Worm (Caenorhabditis elegans) whole organism, young adult: ENCODE data around the gene T02D1.7.

Source experiments
- K11D2.4 ChIP-seq: fragments of 200-800 bp; sonication (Bioruptor generic); IDR thresholded peaks from 2 replicates; pipeline ENCODE4 v1.3.6; 2022; ENCODE audit warnings: missing genetic modification reagents, missing genetic modification characterization, missing compliant biosample characterization
- atf-7 ChIP-seq: sonication (generic microtip); optimal IDR thresholded peaks from 2 replicates; lab custom pipeline; 2017; ENCODE audit warnings: mild to moderate bottlenecking, missing genetic modification characterization, missing compliant biosample characterization
- ceh-27 ChIP-seq: fragments of 200-800 bp; sonication (Bioruptor generic); optimal IDR thresholded peaks from 2 replicates; lab custom pipeline; 2018; ENCODE audit warnings: mild to moderate bottlenecking, missing genetic modification characterization, moderate library complexity, missing compliant biosample characterization
- chd-7 ChIP-seq: sonication (generic microtip); optimal IDR thresholded peaks from 2 replicates; lab custom pipeline; 2016; ENCODE audit warnings: mild to moderate bottlenecking, missing genetic modification characterization, moderate library complexity, missing compliant biosample characterization
- die-1 ChIP-seq: sonication (generic microtip); optimal IDR thresholded peaks from 2 replicates; lab custom pipeline; 2016; ENCODE audit warnings: missing genotype, mild to moderate bottlenecking, missing genetic modification characterization, missing compliant biosample characterization
- hlh-26 ChIP-seq: fragments of 200-800 bp; sonication (Bioruptor generic); conservative IDR thresholded peaks from 2 replicates; pipeline ENCODE4 v1.3.6; 2022; ENCODE audit warnings: missing genetic modification reagents, missing genetic modification characterization, missing compliant biosample characterization
- lin-35 ChIP-seq, 3 experiments: fragments of 150-350 bp in 2 of 3; sonication (generic microtip) in 1 of 3; optimal IDR thresholded peaks; 2 replicates each; lab custom pipeline; 2014 to 2018; ENCODE audit warnings: missing biosample characterization in 3 of 3, missing genetic modification characterization in 3 of 3, missing genetic modification reagents in 3 of 3
- mel-28 ChIP-seq: sonication (generic microtip); optimal IDR thresholded peaks from 2 replicates; lab custom pipeline; 2016; ENCODE audit warnings: borderline replicate concordance, mild to moderate bottlenecking, missing genetic modification characterization, missing compliant biosample characterization
- mxl-1 ChIP-seq: sonication (generic microtip); optimal IDR thresholded peaks from 2 replicates; lab custom pipeline; 2016; ENCODE audit warnings: missing genetic modification characterization, missing compliant biosample characterization
- nfyb-1 ChIP-seq: fragments of 200-800 bp; sonication (Bioruptor generic); IDR thresholded peaks from 2 replicates; pipeline ENCODE4 v1.3.6; 2022; ENCODE audit warnings: missing genetic modification reagents, missing genetic modification characterization, missing compliant biosample characterization
- nhr-179 ChIP-seq: sonication (generic microtip); optimal IDR thresholded peaks from 2 replicates; lab custom pipeline; 2016; ENCODE audit warnings: mild to moderate bottlenecking, missing genetic modification characterization, missing compliant biosample characterization
- pha-4 ChIP-seq: fragments of 150-350 bp; sonication (generic microtip); optimal IDR thresholded peaks from 2 replicates; lab custom pipeline; 2014; ENCODE audit warnings: missing biosample characterization, missing genetic modification reagents, missing genetic modification characterization
- snpc-4 ChIP-seq, 5 experiments: fragments of 150-350 bp in 1 of 5; sonication (generic microtip) in 4 of 5; optimal IDR thresholded peaks; 2 replicates each; lab custom pipeline; 2014 to 2018; ENCODE audit warnings: missing genetic modification characterization in 5 of 5, missing biosample characterization in 3 of 5, antibody characterized with exemption in 2 of 5, mild to moderate bottlenecking in 2 of 5, missing compliant biosample characterization in 2 of 5, missing genotype in 2 of 5, moderate library complexity in 2 of 5, missing genetic modification reagents in 1 of 5

DNA sequence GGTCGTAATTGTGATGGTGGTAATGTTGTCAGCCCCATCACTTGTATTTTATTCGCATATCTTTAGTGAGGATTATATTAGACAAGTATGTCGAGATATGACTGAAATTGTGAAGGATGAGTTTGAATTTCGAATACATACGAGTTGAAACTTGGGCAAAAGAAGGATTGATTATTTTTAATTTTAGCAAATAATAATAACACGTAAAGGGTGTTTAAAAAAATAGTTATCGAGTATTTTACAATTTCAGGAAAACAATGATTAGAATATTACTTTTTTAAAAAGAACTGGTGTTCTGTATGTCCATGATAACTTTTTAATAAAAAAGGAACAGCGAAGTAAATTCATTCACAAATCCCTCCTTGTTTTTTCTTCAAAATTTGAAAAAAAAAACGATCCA lies 43.5 kb upstream of the T02D1.7 start, which contains the start of gene F11E6.8:
- TF ChIP-seq atf-7 (tag; lab: Kevin White, UChicago) (no peak), nhr-179 (tag; lab: Kevin White, UChicago) (no peak), snpc-4 (GFP tag; optimal IDR thresholded peaks at IDR 0.05; lab: Kevin White, UChicago) (no peak), snpc-4 (tag; optimal IDR thresholded peaks at IDR 0.05; lab: Kevin White, UChicago) (no peak), pha-4 (tag; lab: Kevin White, UChicago) (no peak), lin-35 (GFP tag; optimal IDR thresholded peaks at IDR 0.05; lab: Kevin White, UChicago) (no peak), hlh-26 (GFP tag; lab: Robert Waterston, UW) (no peak), chd-7 (tag; lab: Kevin White, UChicago) (no peak), mxl-1 (tag; lab: Kevin White, UChicago) (no peak), nfyb-1 (GFP tag; lab: Robert Waterston, UW) (no peak), mel-28 (tag; lab: Kevin White, UChicago) (no peak), K11D2.4 (GFP tag; lab: Robert Waterston, UW) (no peak), ceh-27 (GFP tag; lab: Kevin White, UChicago) (no peak), die-1 (tag; lab: Kevin White, UChicago) (no peak)
